Worm (Caenorhabditis elegans) whole organism, L3 larva: ENCODE results near the gene K03B8.6.

Source experiments
- elt-1 ChIP-seq: fragments of 150-350 bp; optimal IDR thresholded peaks from 2 replicates; lab custom pipeline; 2014; ENCODE audit warnings: missing biosample characterization, missing genetic modification characterization
- fkh-10 ChIP-seq: sonication (generic microtip); optimal IDR thresholded peaks from 2 replicates; lab custom pipeline; 2017; ENCODE audit warnings: missing biosample characterization, missing genetic modification reagents, missing genetic modification characterization
- nfya-1 ChIP-seq: sonication (generic microtip); optimal IDR thresholded peaks from 2 replicates; lab custom pipeline; 2017; ENCODE audit warnings: missing genetic modification characterization, mild to moderate bottlenecking, missing compliant biosample characterization, antibody characterized with exemption, moderate library complexity; ENCODE audit not compliant: insufficient read depth
- nhr-11 ChIP-seq: fragments of 150-350 bp; optimal IDR thresholded peaks from 2 replicates; lab custom pipeline; 2014; ENCODE audit warnings: missing biosample characterization, missing genetic modification characterization
- nhr-23 ChIP-seq: fragments of 150-350 bp; optimal IDR thresholded peaks from 2 replicates; lab custom pipeline; 2014; ENCODE audit warnings: missing biosample characterization, missing genetic modification reagents, missing genetic modification characterization
- nhr-237 ChIP-seq: fragments of 150-350 bp; optimal IDR thresholded peaks from 2 replicates; lab custom pipeline; 2014; ENCODE audit warnings: missing biosample characterization, missing genetic modification characterization
- nhr-76 ChIP-seq: fragments of 150-350 bp; sonication (generic microtip); optimal IDR thresholded peaks from 5 replicates; lab custom pipeline; 2014; ENCODE audit warnings: missing biosample characterization, missing genetic modification characterization
- nhr-77 ChIP-seq: fragments of 150-350 bp; optimal IDR thresholded peaks from 2 replicates; lab custom pipeline; 2014; ENCODE audit warnings: missing biosample characterization, missing genetic modification characterization
- pha-4 ChIP-seq: fragments of 150-350 bp; optimal IDR thresholded peaks from 2 replicates; lab custom pipeline; 2014; ENCODE audit warnings: missing biosample characterization, missing genetic modification reagents, missing genetic modification characterization
- sea-2 ChIP-seq: fragments of 150-350 bp; sonication (generic microtip); optimal IDR thresholded peaks from 4 replicates; lab custom pipeline; 2014; ENCODE audit warnings: missing biosample characterization, missing genetic modification reagents, missing genetic modification characterization
- snpc-4 ChIP-seq: fragments of 150-350 bp; optimal IDR thresholded peaks from 2 replicates; lab custom pipeline; 2014; ENCODE audit warnings: missing biosample characterization, missing genetic modification characterization
- unc-39 ChIP-seq: sonication (generic microtip); optimal IDR thresholded peaks from 4 replicates; lab custom pipeline; 2017; ENCODE audit warnings: missing biosample characterization, missing genetic modification characterization
- ztf-11 ChIP-seq: fragments of 150-350 bp; optimal IDR thresholded peaks from 2 replicates; lab custom pipeline; 2014; ENCODE audit warnings: missing biosample characterization, missing genetic modification characterization

- TF ChIP-seq sea-2 (GFP tag; lab: Kevin White, UChicago) (no peak), fkh-10 (GFP tag; lab: Kevin White, UChicago) (no peak), elt-1 (tag; lab: Kevin White, UChicago) (no peak), nhr-11 (no peak), nhr-76 (tag; lab: Kevin White, UChicago) (no peak), pha-4 (tag; lab: Kevin White, UChicago) (no peak), nhr-23 (tag; lab: Kevin White, UChicago) (no peak), snpc-4 (tag; lab: Kevin White, UChicago) (no peak), nhr-77 (no peak), unc-39 (tag; lab: Kevin White, UChicago) (no peak), nfya-1 (tag; lab: Kevin White, UChicago) (no peak), ztf-11 (no peak), nhr-237 (tag; lab: Kevin White, UChicago) (no peak)
Observed at ce11 chrV:11421605-11422004, 14.2 kb downstream of the K03B8.6 start, which contains the start of gene des-2.
